Fruit fly (Drosophila melanogaster): ENCODE data around the gene CG32333.

The CG32333 gene

DNA sequence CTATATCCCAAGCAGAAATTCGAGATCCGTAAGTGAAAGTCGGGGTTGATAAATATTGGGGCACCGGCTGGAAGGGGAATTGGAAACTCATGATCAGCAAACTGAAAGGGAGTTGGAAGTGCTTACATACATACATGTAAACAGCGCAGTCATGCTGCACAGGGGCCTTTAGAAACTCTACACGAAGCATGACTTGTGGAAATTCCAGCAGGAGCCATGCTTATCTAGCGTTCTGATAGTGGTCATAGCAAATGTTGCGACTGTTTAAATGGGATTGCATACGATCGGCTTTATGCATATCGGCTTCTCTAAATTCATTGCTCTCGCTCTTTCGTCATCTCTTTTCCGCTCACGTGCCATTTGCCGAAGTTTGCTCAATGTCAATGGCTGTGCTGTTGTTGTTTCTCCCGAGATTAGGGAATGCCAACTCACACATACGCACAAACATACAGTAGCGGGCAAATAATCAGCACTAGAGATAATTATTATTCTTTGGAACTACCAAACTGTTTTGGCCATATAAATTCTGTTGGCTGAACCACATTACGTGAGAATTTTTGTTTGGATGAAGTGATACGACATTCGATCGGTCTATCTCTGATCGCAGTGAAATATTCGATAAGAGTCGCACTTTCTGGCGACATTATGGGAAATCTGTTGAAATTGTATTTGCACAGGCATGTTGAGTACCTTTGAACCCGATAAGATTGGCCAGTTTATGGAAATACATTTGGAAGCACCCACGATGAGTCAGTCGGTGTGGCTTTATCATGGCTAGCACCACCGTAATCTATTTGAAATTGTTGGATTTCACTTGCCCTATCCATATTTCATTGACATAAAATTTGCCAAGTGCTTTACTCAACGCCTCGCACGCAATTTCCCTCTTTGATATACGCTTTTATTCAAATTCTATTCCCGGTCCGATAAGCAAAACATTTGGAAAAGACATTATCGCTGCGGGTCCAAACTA is 60.5 kb downstream of the CG32333 start:
- TF ChIP-seq vri (GFP tag; optimal IDR thresholded peaks at IDR 0.05) (peak; percentile 91), acj6 (GFP tag; optimal IDR thresholded peaks at IDR 0.05) (no peak), CG6792 (GFP tag; optimal IDR thresholded peaks at IDR 0.05) (no peak), Eip78C (GFP tag) (peak; percentile 64), CG6163 (GFP tag; IDR thresholded peaks at IDR 0.05) (peak; percentile 44; the same call in 2 of the 3 replicates), eg (GFP tag; IDR thresholded peaks at IDR 0.05) (peak; percentile 53; the same call in 2 of the 3 replicates), fkh (GFP tag; optimal IDR thresholded peaks at IDR 0.05) (peak; percentile 36), CG31627 (GFP tag; optimal IDR thresholded peaks at IDR 0.05) (peak; percentile 38), Hr38 (GFP tag; optimal IDR thresholded peaks at IDR 0.05) (no peak), spab (GFP tag; optimal IDR thresholded peaks at IDR 0.05) (no peak), cyc (GFP tag; optimal IDR thresholded peaks at IDR 0.05) (peak; percentile 7), Hr39 (GFP tag; optimal IDR thresholded peaks at IDR 0.05) (peak; percentile 14), CG15336 (GFP tag; IDR thresholded peaks at IDR 0.05) (peak; percentile 27; the same call in 1 of the 2 replicates), pdm3 (GFP tag; optimal IDR thresholded peaks at IDR 0.05) (no peak), CG8119 (GFP tag; IDR thresholded peaks at IDR 0.05) (no peak; the same call in 2 of the 3 replicates), CG8319 (GFP tag; optimal IDR thresholded peaks at IDR 0.05) (no peak), lz (GFP tag; optimal IDR thresholded peaks at IDR 0.05) (no peak), Hr4 (GFP tag; optimal IDR thresholded peaks at IDR 0.05) (no peak), Lpt (GFP tag; optimal IDR thresholded peaks at IDR 0.05) (no peak), esn (GFP tag; optimal IDR thresholded peaks at IDR 0.05) (peak; percentile 29), fd85E (GFP tag; optimal IDR thresholded peaks at IDR 0.05) (no peak), OdsH (GFP tag; optimal IDR thresholded peaks at IDR 0.05) (no peak), Gug (GFP tag; IDR thresholded peaks at IDR 0.05) (no peak), topi (GFP tag; optimal IDR thresholded peaks at IDR 0.05) (peak; percentile 23), svp (GFP tag) (peak; percentile 92), Ets96B (tag; optimal IDR thresholded peaks at IDR 0.05) (no peak), CG9139 (GFP tag; optimal IDR thresholded peaks at IDR 0.05) (no peak), Eip93F (GFP tag; optimal IDR thresholded peaks at IDR 0.05) (peak; percentile 70), CG16779 (tag; optimal IDR thresholded peaks at IDR 0.05) (no peak)

DNA sequence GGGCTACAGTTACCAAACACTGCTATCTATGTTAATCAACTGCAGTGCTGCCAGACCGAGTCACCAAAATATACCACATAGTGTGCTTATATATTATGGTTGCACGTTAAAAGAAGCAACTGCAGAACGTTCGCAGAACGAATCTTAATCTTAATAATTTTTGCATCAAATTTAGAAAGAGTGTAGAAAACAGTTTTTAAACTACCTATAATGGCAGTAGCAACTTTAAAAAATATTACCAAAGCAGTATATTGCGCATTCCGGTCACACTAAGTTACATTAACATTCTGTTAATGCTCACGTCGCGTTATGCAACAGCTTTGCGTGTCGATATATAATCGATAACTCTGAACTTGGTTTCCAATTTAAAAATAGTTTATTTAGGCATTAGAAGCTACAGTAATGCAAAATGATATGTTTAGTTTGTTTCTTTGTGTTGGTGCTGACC is 66.4 kb downstream of the CG32333 start, which contains the start of gene indra:
Gene indra, minus strand, starts transcription at position 271 of the 448 bp plus-strand sequence.
- no peak for TF ChIP-seq Hr39 (GFP tag; optimal IDR thresholded peaks at IDR 0.05)
- no peak for TF ChIP-seq CG32006 (GFP tag; optimal IDR thresholded peaks at IDR 0.05)
- TF ChIP-seq acj6 (GFP tag; optimal IDR thresholded peaks at IDR 0.05), result no peak
- peak; percentile 70 for TF ChIP-seq svp (GFP tag)
- TF ChIP-seq fkh (GFP tag; optimal IDR thresholded peaks at IDR 0.05), result peak; percentile 43
- peak; percentile 48; the same call in 2 of the 3 replicates for TF ChIP-seq eg (GFP tag; IDR thresholded peaks at IDR 0.05)
- TF ChIP-seq Hr4 (GFP tag; optimal IDR thresholded peaks at IDR 0.05), result no peak
- no peak for TF ChIP-seq Sox102F (GFP tag; optimal IDR thresholded peaks at IDR 0.05)
- peak; percentile 49 for TF ChIP-seq CG3032 (tag; optimal IDR thresholded peaks at IDR 0.05)
- no peak for TF ChIP-seq net (GFP tag; optimal IDR thresholded peaks at IDR 0.05)
- TF ChIP-seq topi (GFP tag; optimal IDR thresholded peaks at IDR 0.05), result no peak
- no peak for TF ChIP-seq achi (GFP tag; optimal IDR thresholded peaks at IDR 0.05)
- TF ChIP-seq CG10669 (GFP tag; optimal IDR thresholded peaks at IDR 0.05), result no peak
- TF ChIP-seq CG3919 (GFP tag; optimal IDR thresholded peaks at IDR 0.05), result no peak
- 0 out of 2 replicates have a peak, but pooled peaks have one; percentile 36 for TF ChIP-seq CG11294 (GFP tag; IDR thresholded peaks at IDR 0.05)
- TF ChIP-seq CG7368 (GFP tag; optimal IDR thresholded peaks at IDR 0.05), result no peak
- peak; percentile 94 for TF ChIP-seq vri (GFP tag; optimal IDR thresholded peaks at IDR 0.05)
- TF ChIP-seq CG6808 (GFP tag; optimal IDR thresholded peaks at IDR 0.05), result no peak
- TF ChIP-seq CG15336 (GFP tag; IDR thresholded peaks at IDR 0.05), result no peak
- TF ChIP-seq fd59A (GFP tag; optimal IDR thresholded peaks at IDR 0.05), result no peak
- no peak for TF ChIP-seq Eip93F (GFP tag; optimal IDR thresholded peaks at IDR 0.05)
- TF ChIP-seq CG11902 (GFP tag; optimal IDR thresholded peaks at IDR 0.05), result peak; percentile 47
- TF ChIP-seq CG11762 (GFP tag; optimal IDR thresholded peaks at IDR 0.05; ENCODE audit: insufficient read depth), result peak; percentile 7
- TF ChIP-seq salr (GFP tag; optimal IDR thresholded peaks at IDR 0.05), result no peak
- TF ChIP-seq CG6854 (GFP tag; optimal IDR thresholded peaks at IDR 0.05), result no peak
- 0 out of 2 replicates have a peak, but pooled peaks have one; percentile 26 for TF ChIP-seq Gug (GFP tag; IDR thresholded peaks at IDR 0.05)
- peak in 1 of 2 experiments; percentile 11 for TF ChIP-seq ss (GFP tag; optimal IDR thresholded peaks at IDR 0.05)
- no peak for TF ChIP-seq CG8319 (GFP tag; optimal IDR thresholded peaks at IDR 0.05)
- no peak for TF ChIP-seq OdsH (GFP tag; optimal IDR thresholded peaks at IDR 0.05)
- TF ChIP-seq CG10631 (GFP tag; optimal IDR thresholded peaks at IDR 0.05), result no peak
- TF ChIP-seq dac (GFP tag; optimal IDR thresholded peaks at IDR 0.05), result no peak
- peak; percentile 64 for TF ChIP-seq lz (GFP tag; optimal IDR thresholded peaks at IDR 0.05)
